Fruit fly (Drosophila melanogaster) whole organism: ENCODE measurements around the gene CG18622.

ENCODE experiments used
- CG8478 ChIP-seq: fragments of >200 bp; optimal IDR thresholded peaks from 2 replicates; lab custom pipeline; 2018; ENCODE audit warnings: inconsistent platforms
- EcR ChIP-seq, 2 experiments: fragments of >200 bp; optimal IDR thresholded peaks; 2 replicates each; lab custom pipeline; 2017; ENCODE audit warnings: missing biosample characterization in 2 of 2, missing genetic modification characterization in 2 of 2, missing genetic modification reagents in 2 of 2
- pan ChIP-seq: fragments of >200 bp; optimal IDR thresholded peaks from 2 replicates; lab custom pipeline; 2017
- usp ChIP-seq: fragments of >200 bp; optimal IDR thresholded peaks from 2 replicates; lab custom pipeline; 2017; ENCODE audit warnings: missing biosample characterization, missing genetic modification characterization, mixed read lengths

dm6 chr3R:17008675-17009022 lies 21.1 kb upstream of the CG18622 start:
- TF ChIP-seq usp (GFP tag; lab: Kevin White, UChicago) (no peak), CG8478 (no peak), EcR (GFP tag; optimal IDR thresholded peaks at IDR 0.05; lab: Kevin White, UChicago) (no peak), pan (lab: Kevin White, UChicago) (no peak)
